Worm (Caenorhabditis elegans) whole organism, L4/young adult: ENCODE results near the gene F53F1.3.
"Not testable (repeated sequence)": the region's sequence is repeated elsewhere in the genome, so short reads cannot be mapped to it uniquely, and the experiment has no call there.

Experiments
- W03F9.2 ChIP-seq: fragments of 150-350 bp; optimal IDR thresholded peaks from 2 replicates; lab custom pipeline; 2014; ENCODE audit warnings: missing biosample characterization, missing genetic modification characterization
- dao-5 ChIP-seq: sonication (generic microtip); optimal IDR thresholded peaks from 2 replicates; lab custom pipeline; 2016; ENCODE audit warnings: missing genotype, missing genetic modification characterization, moderate library complexity, missing compliant biosample characterization

DNA sequence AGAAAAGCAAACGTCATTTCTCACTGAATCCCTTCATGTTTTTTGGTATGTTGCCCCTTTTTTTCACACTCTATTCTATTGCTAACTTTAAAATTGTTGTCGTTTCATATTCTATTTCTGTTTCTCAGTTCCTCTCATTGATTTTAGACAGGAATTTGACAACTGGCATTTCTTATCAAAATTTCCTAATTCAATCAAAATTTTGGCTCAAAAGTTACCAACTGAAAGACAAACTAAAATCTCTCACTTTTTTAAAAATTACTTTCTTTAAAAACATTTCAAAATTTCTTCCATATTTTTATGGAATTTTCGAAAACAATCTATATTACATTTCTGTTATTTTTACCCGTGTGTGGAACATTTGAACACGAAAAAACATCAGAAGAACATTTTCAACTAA is 35.5 kb downstream of the F53F1.3 start, which contains the start of gene Y2H9A.6:
- not testable (repeated sequence) for TF ChIP-seq dao-5, W03F9.2 (tag; lab: Kevin White, UChicago)
